Fruit fly (Drosophila melanogaster): ENCODE measurements around the gene CG7382.

CG7382 gene

DNA sequence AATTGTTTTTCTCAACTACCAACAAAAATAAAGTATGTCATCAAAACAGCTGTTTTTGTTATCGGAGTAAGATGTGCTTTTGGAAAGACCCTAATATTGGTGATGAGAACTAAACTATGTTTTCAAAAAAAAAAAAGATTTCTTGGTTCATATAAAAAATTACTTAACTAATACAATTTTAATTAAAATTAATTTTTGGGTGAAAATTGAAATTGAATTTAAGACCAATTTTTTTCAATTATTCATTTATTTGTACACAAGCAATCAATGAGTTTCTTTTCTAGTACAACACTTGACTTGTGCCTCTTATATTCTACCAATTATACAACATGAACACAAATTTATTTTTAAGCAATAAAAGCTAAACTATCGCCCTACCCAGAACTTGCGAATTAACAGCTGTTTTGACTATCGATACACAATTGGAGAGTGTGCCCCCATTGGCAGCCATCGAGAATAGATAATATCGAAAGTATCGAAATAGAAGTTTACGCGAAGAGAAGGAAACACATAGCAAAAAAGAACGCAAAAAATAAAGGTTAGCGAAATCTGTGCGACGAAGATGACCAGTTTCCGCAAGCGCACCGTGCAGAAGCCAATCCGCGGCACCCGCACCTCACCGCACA, 4.3 kb upstream of the CG7382 start, which contains the start of the genes Vps52 and Elp4 (continued):
- TF ChIP-seq B-H2 (GFP tag; optimal IDR thresholded peaks at IDR 0.05): peak; percentile 76
- peak; percentile 65 to 74 for TF ChIP-seq dpn (GFP tag; optimal IDR thresholded peaks at IDR 0.05)
- TF ChIP-seq stwl (tag; optimal IDR thresholded peaks at IDR 0.05): peak; percentile 36
- peak; percentile 83 for TF ChIP-seq HLH4C (GFP tag; IDR thresholded peaks at IDR 0.05; ENCODE audit: partially characterized antibody)
- peak; percentile 82 for TF ChIP-seq Fer3 (tag; optimal IDR thresholded peaks at IDR 0.05)
- TF ChIP-seq CG5245 (GFP tag; optimal IDR thresholded peaks at IDR 0.05): peak; percentile 48
- TF ChIP-seq Gug (GFP tag; IDR thresholded peaks at IDR 0.05): no peak
- peak; percentile 12 for TF ChIP-seq Myb (GFP tag; optimal IDR thresholded peaks at IDR 0.05)
- TF ChIP-seq CoRest (tag; optimal IDR thresholded peaks at IDR 0.05): peak; percentile 92
- peak; percentile 65 for TF ChIP-seq CG9437 (GFP tag; optimal IDR thresholded peaks at IDR 0.05)
- peak; percentile 56 for TF ChIP-seq Ada2b (GFP tag; IDR thresholded peaks at IDR 0.05)
- TF ChIP-seq Jarid2 (GFP tag; optimal IDR thresholded peaks at IDR 0.05): no peak
- 0 out of 3 replicates have a peak, but pooled peaks have one; percentile 48 for TF ChIP-seq mld (GFP tag; IDR thresholded peaks at IDR 0.05; ENCODE audit: partially characterized antibody)
- no peak for TF ChIP-seq gt (GFP tag; IDR thresholded peaks at IDR 0.05)
- peak; percentile 60 for TF ChIP-seq CG4730 (GFP tag; IDR thresholded peaks at IDR 0.05)
- no peak for TF ChIP-seq CG43689 (GFP tag; IDR thresholded peaks at IDR 0.05)
- no peak for TF ChIP-seq ash1 (GFP tag; optimal IDR thresholded peaks at IDR 0.05)
- no peak for TF ChIP-seq sr (GFP tag; IDR thresholded peaks at IDR 0.05)
- peak; percentile 70 for TF ChIP-seq CG14441 (GFP tag; IDR thresholded peaks at IDR 0.05)
- peak; percentile 78 for TF ChIP-seq ind (GFP tag; optimal IDR thresholded peaks at IDR 0.05)
- peak; percentile 32 for TF ChIP-seq ewg (GFP tag; optimal IDR thresholded peaks at IDR 0.05)
- TF ChIP-seq grau (tag; optimal IDR thresholded peaks at IDR 0.05): peak; percentile 82
- peak; percentile 57 for TF ChIP-seq CG10366 (GFP tag; IDR thresholded peaks at IDR 0.05)
- TF ChIP-seq Pdp1 (GFP tag; optimal IDR thresholded peaks at IDR 0.05): peak; percentile 52 to 68
- peak; percentile 73 for TF ChIP-seq fd96Cb (tag; optimal IDR thresholded peaks at IDR 0.05)
- TF ChIP-seq CG30403 (GFP tag; optimal IDR thresholded peaks at IDR 0.05): peak; percentile 91
- peak; percentile 70 for TF ChIP-seq CG15696 (tag; optimal IDR thresholded peaks at IDR 0.05)
- TF ChIP-seq Mrtf (GFP tag; IDR thresholded peaks at IDR 0.05): no peak; the same call in 2 of the 3 replicates
- peak; percentile 80 for TF ChIP-seq CG15269 (tag; optimal IDR thresholded peaks at IDR 0.05)
- TF ChIP-seq crc (GFP tag; optimal IDR thresholded peaks at IDR 0.05): peak; percentile 35
- peak; percentile 44 for TF ChIP-seq CHES-1-like (GFP tag; optimal IDR thresholded peaks at IDR 0.05)
- no peak for TF ChIP-seq Optix (GFP tag; IDR thresholded peaks at IDR 0.05)
- TF ChIP-seq Six4 (GFP tag; optimal IDR thresholded peaks at IDR 0.05): peak; percentile 77
- peak; percentile 77 for TF ChIP-seq PHDP (tag; optimal IDR thresholded peaks at IDR 0.05)
- peak; percentile 64; the same call in 1 of the 3 replicates for TF ChIP-seq so (GFP tag; IDR thresholded peaks at IDR 0.05)
- TF ChIP-seq salm (tag; optimal IDR thresholded peaks at IDR 0.05): no peak
- TF ChIP-seq CG1024 (GFP tag; IDR thresholded peaks at IDR 0.05): peak; percentile 41; the same call in 1 of the 2 replicates
- peak; percentile 72; the same call in 2 of the 3 replicates for TF ChIP-seq CG14860 (GFP tag; IDR thresholded peaks at IDR 0.05; ENCODE audit: partially characterized antibody)
- peak; percentile 60 for TF ChIP-seq CG16815 (GFP tag; optimal IDR thresholded peaks at IDR 0.05)
- TF ChIP-seq Ets97D (GFP tag; optimal IDR thresholded peaks at IDR 0.05): peak; percentile 45
- TF ChIP-seq CTCF (GFP tag; optimal IDR thresholded peaks at IDR 0.05): no peak
- peak; percentile 25 for TF ChIP-seq CG8944 (GFP tag; optimal IDR thresholded peaks at IDR 0.05)
- peak; percentile 71 for TF ChIP-seq CG10209 (GFP tag; optimal IDR thresholded peaks at IDR 0.05)
- TF ChIP-seq CG17612 (GFP tag; IDR thresholded peaks at IDR 0.05): 0 out of 2 replicates have a peak, but pooled peaks have one; percentile 42
- TF ChIP-seq psq (GFP tag; optimal IDR thresholded peaks at IDR 0.05): peak; percentile 68
- no peak for TF ChIP-seq Hmr (GFP tag; optimal IDR thresholded peaks at IDR 0.05)
- TF ChIP-seq org-1 (GFP tag; optimal IDR thresholded peaks at IDR 0.05): no peak
- no peak; the same call in 1 of the 2 replicates for TF ChIP-seq wor (GFP tag; IDR thresholded peaks at IDR 0.05)
- TF ChIP-seq NC2β (GFP tag; optimal IDR thresholded peaks at IDR 0.05): peak; percentile 34
- TF ChIP-seq CG1832 (GFP tag; optimal IDR thresholded peaks at IDR 0.05): no peak

Data from whole organism, embryonic.